Worm (Caenorhabditis elegans) whole organism, L3 larva: Measurements from ENCODE around the gene ZK632.4.

Experiments used
- R02D3.7 ChIP-seq: fragments of 150-350 bp; optimal IDR thresholded peaks from 2 replicates; lab custom pipeline; 2014; ENCODE audit warnings: missing biosample characterization, missing genetic modification characterization
- ZK546.5 ChIP-seq: sonication (generic microtip); optimal IDR thresholded peaks from 2 replicates; lab custom pipeline; 2017; ENCODE audit warnings: missing biosample characterization, missing genetic modification characterization
- ceh-28 ChIP-seq: fragments of 150-350 bp; optimal IDR thresholded peaks from 2 replicates; lab custom pipeline; 2014; ENCODE audit warnings: missing biosample characterization, missing genetic modification reagents, missing genetic modification characterization
- elt-1 ChIP-seq: fragments of 150-350 bp; optimal IDR thresholded peaks from 2 replicates; lab custom pipeline; 2014; ENCODE audit warnings: missing biosample characterization, missing genetic modification characterization
- eor-1 ChIP-seq, 2 experiments: fragments of 150-350 bp; optimal IDR thresholded peaks; 2 replicates each; lab custom pipeline; 2014 to 2018; ENCODE audit warnings: missing biosample characterization in 2 of 2, missing genetic modification characterization in 2 of 2
- nhr-11 ChIP-seq: fragments of 150-350 bp; optimal IDR thresholded peaks from 2 replicates; lab custom pipeline; 2014; ENCODE audit warnings: missing biosample characterization, missing genetic modification characterization
- nhr-76 ChIP-seq: fragments of 150-350 bp; sonication (generic microtip); optimal IDR thresholded peaks from 5 replicates; lab custom pipeline; 2014; ENCODE audit warnings: missing biosample characterization, missing genetic modification characterization
- pha-4 ChIP-seq: fragments of 150-350 bp; optimal IDR thresholded peaks from 2 replicates; lab custom pipeline; 2014; ENCODE audit warnings: missing biosample characterization, missing genetic modification reagents, missing genetic modification characterization
- unc-62 ChIP-seq: fragments of 150-350 bp; sonication (generic microtip); optimal IDR thresholded peaks from 4 replicates; lab custom pipeline; 2014; ENCODE audit warnings: missing biosample characterization, missing genetic modification reagents, missing genetic modification characterization
- zag-1 ChIP-seq: fragments of 150-350 bp; optimal IDR thresholded peaks from 2 replicates; lab custom pipeline; 2014; ENCODE audit warnings: missing biosample characterization, missing genetic modification characterization

- TF ChIP-seq unc-62 (GFP tag; lab: Kevin White, UChicago) = no peak
- no peak for TF ChIP-seq R02D3.7 (tag; lab: Kevin White, UChicago)
- no peak for TF ChIP-seq ceh-28 (tag; lab: Kevin White, UChicago)
- TF ChIP-seq nhr-11 (tag; lab: Kevin White, UChicago) = no peak
- TF ChIP-seq eor-1 (tag; optimal IDR thresholded peaks at IDR 0.05; lab: Kevin White, UChicago) = no peak
- TF ChIP-seq nhr-76 (tag; lab: Kevin White, UChicago) = no peak
- no peak for TF ChIP-seq pha-4
- TF ChIP-seq elt-1 (tag; lab: Kevin White, UChicago) = no peak
- TF ChIP-seq ZK546.5 = no peak
- no peak for TF ChIP-seq zag-1 (tag; lab: Kevin White, UChicago)
Measured at ce11 chrIII:9848603-9849002, 41.3 kb upstream of the ZK632.4 start.
